Fruit fly (Drosophila melanogaster) whole organism, pupa: ENCODE measurements around the gene Sar1.

Experiments
- CG13204 ChIP-seq: fragments of 200-800 bp; sonication (Bioruptor generic); optimal IDR thresholded peaks from 2 replicates; lab custom pipeline; 2018; ENCODE audit warnings: missing biosample characterization, mild to moderate bottlenecking, missing genetic modification characterization, moderate library complexity
- CG34367 ChIP-seq: fragments of 200-800 bp; sonication (Bioruptor generic); optimal IDR thresholded peaks from 2 replicates; lab custom pipeline; 2018; ENCODE audit warnings: missing biosample characterization, mild to moderate bottlenecking, missing genetic modification characterization
- rn ChIP-seq: fragments of 200-800 bp; sonication (Bioruptor generic); IDR thresholded peaks from 2 replicates; pipeline ENCODE4 v1.3.6; 2022; ENCODE audit warnings: missing biosample characterization, missing genetic modification characterization

- TF ChIP-seq rn (GFP tag; lab: Robert Waterston, UW), result no peak
- TF ChIP-seq CG34367, result no peak
- TF ChIP-seq CG13204 (GFP tag; lab: Kevin White, UChicago), result no peak
These were observed 27.7 kb upstream of the Sar1 start, which contains the start of gene CG7080 for dm6 chr3R:22328665-22329350.
